Fruit fly (Drosophila melanogaster): ENCODE results near the gene CG12219.

CG12219 gene

dm6 chrX:6267745-6268582, 33.1 kb downstream of the CG12219 start, which contains the start of gene Spt6:
Gene Spt6, plus strand, starts transcription at chrX:6267797.
- TF ChIP-seq ham (GFP tag; IDR thresholded peaks at IDR 0.05): no peak
- peak; percentile 70 for TF ChIP-seq YL-1 (GFP tag; optimal IDR thresholded peaks at IDR 0.05)
- 0 out of 2 replicates have a peak, but pooled peaks have one; percentile 21 for TF ChIP-seq sna (GFP tag; IDR thresholded peaks at IDR 0.05; ENCODE audit: partially characterized antibody)
- peak; percentile 59 for TF ChIP-seq cg (GFP tag; optimal IDR thresholded peaks at IDR 0.05)
- TF ChIP-seq zf30C (GFP tag; optimal IDR thresholded peaks at IDR 0.05): no peak
- TF ChIP-seq nerfin-1 (tag; optimal IDR thresholded peaks at IDR 0.05): peak; percentile 51
- peak; percentile 41 for TF ChIP-seq CG32767 (GFP tag; IDR thresholded peaks at IDR 0.05)
- 0 out of 3 replicates have a peak, but pooled peaks have one; percentile 4 for TF ChIP-seq CG11093 (GFP tag; IDR thresholded peaks at IDR 0.05)
- TF ChIP-seq CG10267 (tag; optimal IDR thresholded peaks at IDR 0.05): no peak
- TF ChIP-seq CG18619 (GFP tag; optimal IDR thresholded peaks at IDR 0.05): no peak
- TF ChIP-seq CG5180 (GFP tag; optimal IDR thresholded peaks at IDR 0.05): no peak
- peak; percentile 96 for TF ChIP-seq CG17385 (GFP tag; optimal IDR thresholded peaks at IDR 0.05)
- no peak for TF ChIP-seq kay (GFP tag; optimal IDR thresholded peaks at IDR 0.05)
- 0 out of 4 replicates have a peak, but pooled peaks have one; percentile 68 for TF ChIP-seq chinmo (GFP tag; IDR thresholded peaks at IDR 0.05; ENCODE audit: partially characterized antibody)
- TF ChIP-seq crol (GFP tag; IDR thresholded peaks at IDR 0.05): peak; percentile 69
- peak; percentile 40; the same call in 1 of the 3 replicates for TF ChIP-seq CG34422 (GFP tag; IDR thresholded peaks at IDR 0.05)
- peak; percentile 78 for TF ChIP-seq CG4360 (GFP tag; IDR thresholded peaks at IDR 0.05)
- peak; percentile 91 for TF ChIP-seq MESR4 (GFP tag; optimal IDR thresholded peaks at IDR 0.05)
- TF ChIP-seq CG15479 (GFP tag; optimal IDR thresholded peaks at IDR 0.05): peak; percentile 67
- TF ChIP-seq corto (GFP tag; optimal IDR thresholded peaks at IDR 0.05): peak; percentile 12
- no peak for TF ChIP-seq lmd (GFP tag; IDR thresholded peaks at IDR 0.05)
- TF ChIP-seq bigmax (GFP tag; optimal IDR thresholded peaks at IDR 0.05): peak; percentile 95

dm6 chrX:6267187-6267711, 33.8 kb downstream of the CG12219 start, which contains the start of gene schlank:
Gene schlank, minus strand, starts transcription at chrX:6267228.
- TF ChIP-seq CG1603 (tag; optimal IDR thresholded peaks at IDR 0.05) (peak; percentile 45), shn (GFP tag; optimal IDR thresholded peaks at IDR 0.05) (peak; percentile 55), lov (optimal IDR thresholded peaks at IDR 0.05) (no peak), lov (GFP tag; IDR thresholded peaks at IDR 0.05) (no peak), CG32532 (GFP tag; IDR thresholded peaks at IDR 0.05) (peak; percentile 73), Dip2 (GFP tag; IDR thresholded peaks at IDR 0.05) (no peak), jigr1 (GFP tag; IDR thresholded peaks at IDR 0.05) (0 out of 3 replicates have a peak, but pooled peaks have one; percentile 46), Chrac-16 (GFP tag; optimal IDR thresholded peaks at IDR 0.05) (peak; percentile 41), CG10543 (GFP tag; optimal IDR thresholded peaks at IDR 0.05) (peak; percentile 49), pfk (GFP tag; optimal IDR thresholded peaks at IDR 0.05) (no peak), CG6791 (GFP tag; IDR thresholded peaks at IDR 0.05; ENCODE audit: partially characterized antibody) (no peak), Hsf (GFP tag; optimal IDR thresholded peaks at IDR 0.05) (peak; percentile 62), CG1602 (GFP tag; optimal IDR thresholded peaks at IDR 0.05) (peak; percentile 60), Opbp (GFP tag; IDR thresholded peaks at IDR 0.05; ENCODE audit: partially characterized antibody) (0 out of 3 replicates have a peak, but pooled peaks have one; percentile 6), caup (GFP tag; optimal IDR thresholded peaks at IDR 0.05; ENCODE audit: severe bottlenecking) (peak; percentile 20), so (GFP tag; IDR thresholded peaks at IDR 0.05) (0 out of 3 replicates have a peak, but pooled peaks have one; percentile 2), sens (GFP tag) (peak; percentile 80), Xrp1 (GFP tag; IDR thresholded peaks at IDR 0.05) (peak; percentile 46; the same call in 1 of the 2 replicates), CG16815 (GFP tag; optimal IDR thresholded peaks at IDR 0.05) (peak; percentile 33), tll (GFP tag; optimal IDR thresholded peaks at IDR 0.05) (peak; percentile 13 to 60), slou (GFP tag; optimal IDR thresholded peaks at IDR 0.05) (peak; percentile 20), Bdp1 (GFP tag; optimal IDR thresholded peaks at IDR 0.05) (peak; percentile 17), CHES-1-like (GFP tag; optimal IDR thresholded peaks at IDR 0.05) (peak; percentile 9), CG11723 (GFP tag; optimal IDR thresholded peaks at IDR 0.05) (peak; percentile 28), Sin3A (optimal IDR thresholded peaks at IDR 0.05) (peak; percentile 37), seq (GFP tag; IDR thresholded peaks at IDR 0.05) (peak; percentile 52; the same call in 1 of the 2 replicates)
